Fruit fly (Drosophila melanogaster): ENCODE measurements around the gene Pcyt2.
A peak's percentile ranks its signal among the peaks of the same experiment; 100 is the strongest.

The Pcyt2 gene

dm6 chr3L:1587140-1587849, 34.0 kb downstream of the Pcyt2 start (continued):
- TF ChIP-seq CG10274 (GFP tag; optimal IDR thresholded peaks at IDR 0.05) = peak; percentile 74
- TF ChIP-seq fd64A (GFP tag; optimal IDR thresholded peaks at IDR 0.05) = peak; percentile 6
- TF ChIP-seq Poxn (GFP tag; IDR thresholded peaks at IDR 0.05) = 0 out of 2 replicates have a peak, but pooled peaks have one; percentile 35
- TF ChIP-seq Deaf1 (tag; optimal IDR thresholded peaks at IDR 0.05) = peak; percentile 45
- TF ChIP-seq sug (tag; optimal IDR thresholded peaks at IDR 0.05) = peak; percentile 62
- TF ChIP-seq crc (GFP tag; optimal IDR thresholded peaks at IDR 0.05) = peak; percentile 85
- TF ChIP-seq E2f2 (GFP tag; IDR thresholded peaks at IDR 0.05) = peak; percentile 56
- peak; percentile 85 for TF ChIP-seq Xrp1 (GFP tag; IDR thresholded peaks at IDR 0.05)
- TF ChIP-seq h (optimal IDR thresholded peaks at IDR 0.05) = no peak
- peak; percentile 81 for TF ChIP-seq Side (GFP tag; optimal IDR thresholded peaks at IDR 0.05)
- peak; percentile 56 for TF ChIP-seq CG10267 (tag; optimal IDR thresholded peaks at IDR 0.05)
- peak; percentile 80 for TF ChIP-seq so (GFP tag; IDR thresholded peaks at IDR 0.05)
- TF ChIP-seq usp (GFP tag; optimal IDR thresholded peaks at IDR 0.05) = no peak
- no peak for TF ChIP-seq Stat92E (GFP tag; optimal IDR thresholded peaks at IDR 0.05)
- peak; percentile 82 for TF ChIP-seq E2f1 (GFP tag; IDR thresholded peaks at IDR 0.05)
- TF ChIP-seq CG10366 (GFP tag; IDR thresholded peaks at IDR 0.05) = peak; percentile 87
- TF ChIP-seq CG17612 (GFP tag; IDR thresholded peaks at IDR 0.05) = peak; percentile 82
- peak; percentile 58 for TF ChIP-seq Bdp1 (GFP tag; optimal IDR thresholded peaks at IDR 0.05)
- TF ChIP-seq CG17385 (GFP tag; optimal IDR thresholded peaks at IDR 0.05) = peak; percentile 75
- TF ChIP-seq hkb (optimal IDR thresholded peaks at IDR 0.05) = no peak
- peak; percentile 91 for TF ChIP-seq hkb (GFP tag; IDR thresholded peaks at IDR 0.05)
- TF ChIP-seq CG9797 (GFP tag; optimal IDR thresholded peaks at IDR 0.05) = no peak
- TF ChIP-seq CG8478 (optimal IDR thresholded peaks at IDR 0.05) = no peak
- TF ChIP-seq CG17568 (GFP tag; optimal IDR thresholded peaks at IDR 0.05) = no peak
- peak; percentile 86 for TF ChIP-seq zfh1 (GFP tag; IDR thresholded peaks at IDR 0.05)
- peak; percentile 61 for TF ChIP-seq CG1602 (GFP tag; optimal IDR thresholded peaks at IDR 0.05)
- TF ChIP-seq CG8765 (GFP tag; IDR thresholded peaks at IDR 0.05) = peak; percentile 60; the same call in 1 of the 2 replicates
- TF ChIP-seq hth (optimal IDR thresholded peaks at IDR 0.05) = no peak
- peak; percentile 45 for TF ChIP-seq NC2β (GFP tag; optimal IDR thresholded peaks at IDR 0.05)
- TF ChIP-seq Dp (GFP tag; optimal IDR thresholded peaks at IDR 0.05) = no peak
- TF ChIP-seq onecut (GFP tag; IDR thresholded peaks at IDR 0.05) = peak; percentile 85
- peak; percentile 84 for TF ChIP-seq Fer1 (GFP tag; optimal IDR thresholded peaks at IDR 0.05)
- peak; percentile 43 for TF ChIP-seq Vsx1 (GFP tag; optimal IDR thresholded peaks at IDR 0.05)
- TF ChIP-seq Sox100B (GFP tag; optimal IDR thresholded peaks at IDR 0.05) = peak; percentile 57
- peak; percentile 80 for TF ChIP-seq gce (GFP tag; IDR thresholded peaks at IDR 0.05)
- no peak for TF ChIP-seq Sry-β (GFP tag; optimal IDR thresholded peaks at IDR 0.05)
- TF ChIP-seq CG14441 (GFP tag; IDR thresholded peaks at IDR 0.05) = peak; percentile 92
- peak; percentile 87 for TF ChIP-seq CG13624 (GFP tag; optimal IDR thresholded peaks at IDR 0.05)
- TF ChIP-seq Antp (GFP tag; optimal IDR thresholded peaks at IDR 0.05) = peak; percentile 92
- TF ChIP-seq Hr78 (GFP tag; optimal IDR thresholded peaks at IDR 0.05) = peak in 1 of 2 experiments; percentile 7
- peak; percentile 52; the same call in 1 of the 2 replicates for TF ChIP-seq gt (GFP tag; IDR thresholded peaks at IDR 0.05)
- TF ChIP-seq danr (GFP tag; IDR thresholded peaks at IDR 0.05) = 0 out of 2 replicates have a peak, but pooled peaks have one; percentile 41
- peak; percentile 64; the same call in 1 of the 2 replicates for TF ChIP-seq GATAe (GFP tag; conservative IDR thresholded peaks at IDR 0.05)
- peak; percentile 87 for TF ChIP-seq NFAT (GFP tag; IDR thresholded peaks at IDR 0.05)
- peak; percentile 91 for TF ChIP-seq CG32532 (GFP tag; IDR thresholded peaks at IDR 0.05)
- TF ChIP-seq Aef1 (GFP tag; IDR thresholded peaks at IDR 0.05) = peak; percentile 90
- no peak for TF ChIP-seq knrl (GFP tag; IDR thresholded peaks at IDR 0.05; ENCODE audit: partially characterized antibody)
- TF ChIP-seq bab2 (GFP tag; optimal IDR thresholded peaks at IDR 0.05) = peak; percentile 87
- peak; percentile 84 for TF ChIP-seq Awh (GFP tag; IDR thresholded peaks at IDR 0.05)
- peak; percentile 60 for TF ChIP-seq slp2 (GFP tag; optimal IDR thresholded peaks at IDR 0.05)
- TF ChIP-seq CG17361 (GFP tag; IDR thresholded peaks at IDR 0.05) = peak; percentile 49; the same call in 1 of the 3 replicates

Measured in whole organism, embryonic.